ENCODE assay signal across 1 fruit fly cellular context in the genomic region with DNA sequence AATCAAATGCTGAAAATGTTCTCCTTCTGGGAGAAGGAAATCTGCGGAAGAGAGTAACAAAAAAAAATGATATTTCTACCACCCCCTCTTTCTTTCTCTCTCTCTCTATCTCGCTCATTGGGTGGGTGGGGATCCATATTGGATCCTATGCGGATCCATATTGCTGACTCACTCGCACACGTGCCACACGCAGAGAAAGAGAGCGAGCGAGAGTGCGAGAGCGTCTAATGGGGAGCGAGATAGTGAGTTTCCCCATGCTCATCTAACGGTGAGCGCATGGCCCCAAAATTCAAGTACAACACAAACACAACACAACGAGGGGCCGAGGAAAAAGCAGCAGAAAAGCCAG.
A peak's percentile ranks its signal among the peaks of the same experiment; 100 is the strongest.
TF ChIP-seq lines count a peak whose summit lies in the region.

No protein-coding gene starts in this region.

TF ChIP-seq in whole organism, embryonic, 481 proteins besides CTCF, POLR2A, EP300 and RAD21 (continued from another document):
- no peak for TF ChIP-seq lmd (GFP tag; IDR thresholded peaks at IDR 0.05; lab: Robert Waterston, UW)
- no peak for TF ChIP-seq grau (tag; optimal IDR thresholded peaks at IDR 0.05; lab: Kevin White, UChicago)
- no peak for TF ChIP-seq ara (GFP tag; IDR thresholded peaks at IDR 0.05; lab: Robert Waterston, UW)
- no peak for TF ChIP-seq Vsx1 (GFP tag; optimal IDR thresholded peaks at IDR 0.05; lab: Kevin White, UChicago)
- no peak for TF ChIP-seq nmo (GFP tag; optimal IDR thresholded peaks at IDR 0.05; lab: Kevin White, UChicago)
- TF ChIP-seq CG7928 (GFP tag; optimal IDR thresholded peaks at IDR 0.05; lab: Kevin White, UChicago), result no peak
- TF ChIP-seq sqz (GFP tag; optimal IDR thresholded peaks at IDR 0.05; lab: Kevin White, UChicago), result peak; percentile 82
- TF ChIP-seq slp2 (GFP tag; optimal IDR thresholded peaks at IDR 0.05; lab: Kevin White, UChicago), result no peak
- TF ChIP-seq dmrt99B (tag; optimal IDR thresholded peaks at IDR 0.05; lab: Kevin White, UChicago), result no peak
- no peak for TF ChIP-seq shn (GFP tag; optimal IDR thresholded peaks at IDR 0.05; lab: Kevin White, UChicago)
- TF ChIP-seq vfl (GFP tag; optimal IDR thresholded peaks at IDR 0.05; lab: Kevin White, UChicago), result no peak
- peak; percentile 58 for TF ChIP-seq chn (GFP tag; optimal IDR thresholded peaks at IDR 0.05; lab: Kevin White, UChicago)
- peak; percentile 30 for TF ChIP-seq HmgZ (tag; optimal IDR thresholded peaks at IDR 0.05; lab: Kevin White, UChicago)
- TF ChIP-seq yki (optimal IDR thresholded peaks at IDR 0.05; lab: Kevin White, UChicago), result peak; percentile 87
- no peak for TF ChIP-seq CG6254 (GFP tag; optimal IDR thresholded peaks at IDR 0.05; lab: Kevin White, UChicago)
- peak; percentile 55 for TF ChIP-seq Nf-YB (GFP tag; optimal IDR thresholded peaks at IDR 0.05; lab: Kevin White, UChicago)
- TF ChIP-seq CG8290 (GFP tag; optimal IDR thresholded peaks at IDR 0.05; lab: Kevin White, UChicago), result no peak
- peak in 1 of 2 experiments; percentile 20 for TF ChIP-seq CG8290 (tag; optimal IDR thresholded peaks at IDR 0.05; lab: Kevin White, UChicago)
- peak in 1 of 2 experiments; percentile 4 for TF ChIP-seq Eip74EF (GFP tag; optimal IDR thresholded peaks at IDR 0.05; lab: Kevin White, UChicago)
- no peak for TF ChIP-seq wdn (GFP tag; IDR thresholded peaks at IDR 0.05; lab: Robert Waterston, UW)
- TF ChIP-seq wek (GFP tag; optimal IDR thresholded peaks at IDR 0.05; lab: Kevin White, UChicago), result peak; percentile 1
- TF ChIP-seq CG12219 (GFP tag; optimal IDR thresholded peaks at IDR 0.05; lab: Kevin White, UChicago), result peak; percentile 35
- no peak for TF ChIP-seq CG12391 (tag; optimal IDR thresholded peaks at IDR 0.05; lab: Kevin White, UChicago)
- peak; percentile 63 for TF ChIP-seq sens (GFP tag; lab: Kevin White, UChicago)
- TF ChIP-seq cwo (GFP tag; optimal IDR thresholded peaks at IDR 0.05; lab: Kevin White, UChicago), result peak; percentile 70
- peak; percentile 37 for TF ChIP-seq Fer1 (GFP tag; optimal IDR thresholded peaks at IDR 0.05; lab: Kevin White, UChicago)
- no peak for TF ChIP-seq en (GFP tag; optimal IDR thresholded peaks at IDR 0.05; lab: Kevin White, UChicago)
- no peak for TF ChIP-seq HHEX (GFP tag; optimal IDR thresholded peaks at IDR 0.05; lab: Kevin White, UChicago)
- TF ChIP-seq sug (tag; optimal IDR thresholded peaks at IDR 0.05; lab: Kevin White, UChicago), result peak; percentile 96
- no peak for TF ChIP-seq CG1792 (GFP tag; optimal IDR thresholded peaks at IDR 0.05; lab: Kevin White, UChicago)
- TF ChIP-seq lilli (GFP tag; optimal IDR thresholded peaks at IDR 0.05; lab: Kevin White, UChicago), result no peak
- peak; percentile 35 for TF ChIP-seq Hmr (GFP tag; optimal IDR thresholded peaks at IDR 0.05; lab: Kevin White, UChicago)
- TF ChIP-seq CG11456 (GFP tag; IDR thresholded peaks at IDR 0.05; lab: Robert Waterston, UW), result no peak
- peak; percentile 7 for TF ChIP-seq CG2678 (tag; optimal IDR thresholded peaks at IDR 0.05; lab: Kevin White, UChicago)
- no peak for TF ChIP-seq CG7745 (tag; optimal IDR thresholded peaks at IDR 0.05; lab: Kevin White, UChicago)
- no peak for TF ChIP-seq CG4360 (GFP tag; IDR thresholded peaks at IDR 0.05; lab: Robert Waterston, UW)
- TF ChIP-seq CG15269 (tag; optimal IDR thresholded peaks at IDR 0.05; lab: Kevin White, UChicago), result no peak
- no peak for TF ChIP-seq NC2α (GFP tag; optimal IDR thresholded peaks at IDR 0.05; lab: Kevin White, UChicago)
- no peak for TF ChIP-seq repo (GFP tag; optimal IDR thresholded peaks at IDR 0.05; lab: Kevin White, UChicago)
- TF ChIP-seq Trl (optimal IDR thresholded peaks at IDR 0.05; lab: Kevin White, UChicago), result peak; percentile 88 to 92
- peak; percentile 38 for TF ChIP-seq Trl (GFP tag; optimal IDR thresholded peaks at IDR 0.05; lab: Kevin White, UChicago)
- peak; percentile 48 for TF ChIP-seq cg (GFP tag; optimal IDR thresholded peaks at IDR 0.05; lab: Kevin White, UChicago)
- no peak for TF ChIP-seq otp (GFP tag; IDR thresholded peaks at IDR 0.05; lab: Robert Waterston, UW)
- TF ChIP-seq CG3838 (GFP tag; optimal IDR thresholded peaks at IDR 0.05; lab: Kevin White, UChicago), result no peak
- peak; percentile 1 for TF ChIP-seq grn (GFP tag; optimal IDR thresholded peaks at IDR 0.05; lab: Kevin White, UChicago)
- peak; percentile 50 for TF ChIP-seq HLHmδ (GFP tag; optimal IDR thresholded peaks at IDR 0.05; lab: Kevin White, UChicago)
- no peak for TF ChIP-seq Dll (GFP tag; IDR thresholded peaks at IDR 0.05; lab: Robert Waterston, UW; ENCODE audit: partially characterized antibody)
- TF ChIP-seq sr (GFP tag; IDR thresholded peaks at IDR 0.05; lab: Robert Waterston, UW), result no peak
- no peak for TF ChIP-seq bbx (GFP tag; IDR thresholded peaks at IDR 0.05; lab: Robert Waterston, UW; ENCODE audit: partially characterized antibody)
- TF ChIP-seq Sox100B (GFP tag; optimal IDR thresholded peaks at IDR 0.05; lab: Kevin White, UChicago), result no peak
- no peak for TF ChIP-seq CG12744 (GFP tag; optimal IDR thresholded peaks at IDR 0.05; lab: Kevin White, UChicago)
- no peak for TF ChIP-seq ci (GFP tag; IDR thresholded peaks at IDR 0.05; lab: Robert Waterston, UW)
- peak; percentile 8 for TF ChIP-seq CG12769 (tag; optimal IDR thresholded peaks at IDR 0.05; lab: Kevin White, UChicago)
- peak; percentile 64 for TF ChIP-seq CG34376 (GFP tag; optimal IDR thresholded peaks at IDR 0.05; lab: Kevin White, UChicago)
- no peak for TF ChIP-seq btn (GFP tag; optimal IDR thresholded peaks at IDR 0.05; lab: Kevin White, UChicago)
- TF ChIP-seq insv (GFP tag; optimal IDR thresholded peaks at IDR 0.05; lab: Kevin White, UChicago), result no peak
- peak; percentile 87 for TF ChIP-seq CG1832 (GFP tag; optimal IDR thresholded peaks at IDR 0.05; lab: Kevin White, UChicago)
- TF ChIP-seq Med (GFP tag; lab: Kevin White, UChicago), result peak; percentile 64
- no peak for TF ChIP-seq ase (GFP tag; IDR thresholded peaks at IDR 0.05; lab: Robert Waterston, UW)
- no peak for TF ChIP-seq Abd-B (GFP tag; optimal IDR thresholded peaks at IDR 0.05; lab: Kevin White, UChicago)
- peak; percentile 49 for TF ChIP-seq CG17385 (GFP tag; optimal IDR thresholded peaks at IDR 0.05; lab: Kevin White, UChicago)
- TF ChIP-seq CG1603 (tag; optimal IDR thresholded peaks at IDR 0.05; lab: Kevin White, UChicago), result no peak
- no peak for TF ChIP-seq CG11093 (GFP tag; IDR thresholded peaks at IDR 0.05; lab: Robert Waterston, UW)
